Fruit fly (Drosophila melanogaster) whole organism, pupa: ENCODE data around the gene gammaCOP.

Experiments used
- CG10348 ChIP-seq: fragments of 200-800 bp; sonication (Bioruptor generic); IDR thresholded peaks from 2 replicates; pipeline ENCODE4 v1.3.6; 2022; ENCODE audit warnings: missing biosample characterization, missing genetic modification characterization
- CG12605 ChIP-seq: fragments of 200-800 bp; sonication (Bioruptor generic); IDR thresholded peaks from 2 replicates; pipeline ENCODE4 v1.3.6; 2022; ENCODE audit warnings: missing biosample characterization, missing genetic modification characterization
- CG13204 ChIP-seq: fragments of 200-800 bp; sonication (Bioruptor generic); optimal IDR thresholded peaks from 2 replicates; lab custom pipeline; 2018; ENCODE audit warnings: missing biosample characterization, mild to moderate bottlenecking, missing genetic modification characterization, moderate library complexity
- CG14655 ChIP-seq: fragments of 200-800 bp; sonication (Bioruptor generic); optimal IDR thresholded peaks from 3 replicates; lab custom pipeline; 2017; ENCODE audit warnings: mild to moderate bottlenecking, missing biosample characterization, missing genetic modification reagents, missing genetic modification characterization
- CG15710 ChIP-seq: fragments of 200-800 bp; sonication (Bioruptor generic); optimal IDR thresholded peaks from 2 replicates; lab custom pipeline; 2018; ENCODE audit warnings: missing biosample characterization, mild to moderate bottlenecking, missing genetic modification characterization, moderate library complexity
- CG17806 ChIP-seq: fragments of 200-800 bp; sonication (Bioruptor generic); optimal IDR thresholded peaks from 2 replicates; lab custom pipeline; 2018; ENCODE audit warnings: missing biosample characterization, mild to moderate bottlenecking, missing genetic modification characterization, moderate library complexity
- CG32121 ChIP-seq: fragments of 200-800 bp; sonication (Bioruptor generic); IDR thresholded peaks from 2 replicates; pipeline ENCODE4 v1.3.6; 2022; ENCODE audit warnings: missing biosample characterization, missing genetic modification characterization
- CG34367 ChIP-seq: fragments of 200-800 bp; sonication (Bioruptor generic); optimal IDR thresholded peaks from 2 replicates; lab custom pipeline; 2018; ENCODE audit warnings: missing biosample characterization, mild to moderate bottlenecking, missing genetic modification characterization
- CG4496 ChIP-seq: fragments of 200-800 bp; sonication (Bioruptor generic); IDR thresholded peaks from 3 replicates; pipeline ENCODE4 v1.3.6; 2022; ENCODE audit warnings: missing biosample characterization, missing genetic modification characterization
- CG8159 ChIP-seq: fragments of 200-800 bp; sonication (Bioruptor generic); optimal IDR thresholded peaks from 3 replicates; lab custom pipeline; 2018; ENCODE audit warnings: missing biosample characterization, mild to moderate bottlenecking, missing genetic modification characterization, moderate library complexity
- CG8301 ChIP-seq: fragments of 200-800 bp; sonication (Bioruptor generic); optimal IDR thresholded peaks from 2 replicates; lab custom pipeline; 2018; ENCODE audit warnings: missing biosample characterization, mild to moderate bottlenecking, missing genetic modification characterization
- CG9948 ChIP-seq: fragments of 200-800 bp; sonication (Bioruptor generic); optimal IDR thresholded peaks from 2 replicates; lab custom pipeline; 2018; ENCODE audit warnings: missing biosample characterization, mild to moderate bottlenecking, missing genetic modification characterization, moderate library complexity
- D1 ChIP-seq: fragments of 200-800 bp; sonication (Bioruptor generic); optimal IDR thresholded peaks from 2 replicates; lab custom pipeline; 2018; ENCODE audit warnings: missing biosample characterization, mild to moderate bottlenecking, missing genetic modification characterization, moderate library complexity
- EcR ChIP-seq: fragments of 200-800 bp; sonication (Bioruptor generic); optimal IDR thresholded peaks from 3 replicates; lab custom pipeline; 2019; ENCODE audit warnings: missing biosample characterization, missing genetic modification characterization, mild to moderate bottlenecking, moderate library complexity, missing genetic modification reagents
- Ets98B ChIP-seq: fragments of 200-800 bp; sonication (Bioruptor generic); IDR thresholded peaks from 2 replicates; pipeline ENCODE4 v1.3.6; 2022; ENCODE audit warnings: missing biosample characterization, missing genetic modification characterization
- Pif1A ChIP-seq: fragments of 200-800 bp; sonication (Bioruptor generic); optimal IDR thresholded peaks from 3 replicates; lab custom pipeline; 2016; ENCODE audit warnings: missing biosample characterization, missing genetic modification characterization
- Pif1B ChIP-seq: fragments of 200-800 bp; sonication (Bioruptor generic); optimal IDR thresholded peaks from 3 replicates; lab custom pipeline; 2016; ENCODE audit warnings: missing biosample characterization, missing genetic modification characterization
- Snoo ChIP-seq: fragments of 200-800 bp; sonication (Bioruptor generic); optimal IDR thresholded peaks from 3 replicates; lab custom pipeline; 2017; ENCODE audit warnings: missing biosample characterization, mild to moderate bottlenecking, missing genetic modification characterization, inconsistent platforms
- fd96Ca ChIP-seq: fragments of 200-800 bp; sonication (Bioruptor generic); IDR thresholded peaks from 3 replicates; pipeline ENCODE4 v1.3.6; 2022; ENCODE audit warnings: missing biosample characterization, missing genetic modification characterization
- gl ChIP-seq: fragments of 200-800 bp; sonication (Bioruptor generic); optimal IDR thresholded peaks from 2 replicates; lab custom pipeline; 2018; ENCODE audit warnings: missing biosample characterization, mild to moderate bottlenecking, missing genetic modification characterization
- rn ChIP-seq: fragments of 200-800 bp; sonication (Bioruptor generic); IDR thresholded peaks from 2 replicates; pipeline ENCODE4 v1.3.6; 2022; ENCODE audit warnings: missing biosample characterization, missing genetic modification characterization

gammaCOP gene

DNA sequence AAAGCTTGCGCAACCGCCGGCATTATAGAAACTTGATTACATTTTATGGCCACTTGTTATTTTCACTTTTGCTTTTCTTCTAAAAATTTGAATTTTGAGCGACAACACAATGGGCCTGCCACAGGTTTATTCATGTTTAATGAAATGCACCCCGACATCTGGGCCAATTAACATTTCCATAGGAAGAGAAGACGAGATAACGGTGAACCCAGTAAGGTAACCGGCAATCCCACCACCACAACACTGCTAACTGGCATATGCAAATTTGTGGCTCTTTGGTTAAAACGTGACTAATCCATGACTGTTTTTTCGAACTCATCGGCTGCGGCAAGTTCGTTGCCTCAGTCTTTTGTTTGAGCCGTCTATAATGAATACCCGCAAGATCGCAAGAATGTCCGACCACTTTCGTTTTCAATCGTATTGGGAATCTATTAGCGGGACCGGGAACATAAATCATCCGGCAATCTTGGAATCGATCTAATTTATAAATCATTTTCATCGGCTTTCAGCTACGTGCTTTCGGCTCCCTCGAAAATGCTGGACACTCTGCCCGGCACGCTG is 13.1 kb upstream of the gammaCOP start:
- TF ChIP-seq CG14655 (GFP tag; lab: Kevin White, UChicago) (no peak), rn (GFP tag; lab: Robert Waterston, UW) (no peak), CG34367 (tag; lab: Kevin White, UChicago) (no peak), CG32121 (GFP tag; lab: Robert Waterston, UW) (no peak), CG10348 (GFP tag; lab: Robert Waterston, UW) (no peak), CG17806 (tag; lab: Kevin White, UChicago) (no peak), Ets98B (no peak), CG4496 (GFP tag; lab: Robert Waterston, UW) (no peak), D1 (tag; lab: Kevin White, UChicago) (no peak), CG13204 (GFP tag; lab: Kevin White, UChicago) (no peak), EcR (no peak), CG9948 (tag; lab: Kevin White, UChicago) (no peak), Snoo (tag; lab: Kevin White, UChicago) (no peak), CG12605 (GFP tag; lab: Robert Waterston, UW) (no peak), Pif1A (no peak), CG8159 (tag; lab: Kevin White, UChicago) (no peak), CG8301 (tag; lab: Kevin White, UChicago) (no peak), CG15710 (no peak)

DNA sequence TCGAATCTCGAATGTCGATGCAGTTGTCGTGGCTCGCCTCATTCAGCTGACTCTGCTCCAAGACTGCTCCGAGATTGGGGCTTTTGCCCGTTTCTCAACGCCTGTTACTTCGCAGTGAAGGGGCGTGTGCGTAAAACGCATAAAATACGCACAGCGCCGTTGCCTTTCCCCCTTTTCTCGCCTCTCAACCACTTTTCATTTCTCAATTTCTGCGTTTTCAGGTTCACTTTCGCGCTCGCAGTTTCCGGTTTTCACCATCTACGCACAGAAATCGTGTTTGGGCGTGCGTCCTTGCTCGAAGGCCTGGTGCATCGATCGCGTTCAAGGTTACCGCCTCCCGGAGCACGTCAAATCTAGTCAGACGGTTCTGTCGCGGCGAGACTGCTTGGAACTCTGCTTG is 12.2 kb upstream of the gammaCOP start:
- TF ChIP-seq CG9948 (tag; lab: Kevin White, UChicago) (no peak), EcR (peak; percentile 98)

DNA sequence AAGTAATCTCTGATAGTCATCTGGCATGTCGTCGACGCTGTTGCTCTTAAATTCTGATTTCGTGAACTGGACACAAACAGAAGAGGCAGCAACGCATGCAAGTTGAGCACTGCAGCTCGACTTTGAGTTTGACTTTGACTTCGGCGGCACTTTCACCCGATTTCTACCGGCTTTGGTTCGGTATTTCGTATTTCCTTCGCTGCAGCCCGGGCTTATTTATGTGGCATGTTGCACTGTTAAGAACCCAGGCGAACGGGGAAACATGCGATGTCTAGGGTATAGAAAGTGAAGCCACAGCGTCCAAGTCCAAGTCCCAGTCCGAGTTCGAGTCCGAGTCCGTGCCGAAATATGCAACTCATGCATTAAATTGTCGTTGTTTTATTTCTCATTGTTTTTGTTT is 7.8 kb upstream of the gammaCOP start:
- TF ChIP-seq rn (GFP tag; lab: Robert Waterston, UW), result no peak

DNA sequence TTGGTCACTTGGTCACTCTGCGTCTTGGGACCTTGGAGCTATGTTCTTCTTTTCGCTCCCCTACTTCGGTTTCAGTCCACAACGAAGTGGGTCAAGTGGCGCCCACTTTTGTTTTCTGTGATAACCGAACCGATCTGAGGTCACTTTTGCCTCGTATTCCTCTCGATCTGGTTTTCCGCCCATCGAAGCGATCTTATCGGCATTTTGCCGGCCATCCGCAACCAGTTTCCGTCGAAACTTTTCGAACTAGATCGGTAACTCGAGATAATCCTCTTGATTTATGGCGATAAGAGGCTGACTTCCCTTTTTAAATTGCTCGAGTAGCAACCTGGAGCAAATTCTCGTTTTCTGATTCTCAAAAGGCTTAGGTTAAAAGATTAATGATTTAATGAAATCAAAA is 7.4 kb upstream of the gammaCOP start:
- TF ChIP-seq CG14655 (GFP tag; lab: Kevin White, UChicago) (no peak), D1 (tag; lab: Kevin White, UChicago) (no peak), CG10348 (GFP tag; lab: Robert Waterston, UW) (no peak), EcR (peak; percentile 70), CG15710 (no peak), CG12605 (GFP tag; lab: Robert Waterston, UW) (no peak), CG9948 (tag; lab: Kevin White, UChicago) (no peak), Ets98B (no peak)

DNA sequence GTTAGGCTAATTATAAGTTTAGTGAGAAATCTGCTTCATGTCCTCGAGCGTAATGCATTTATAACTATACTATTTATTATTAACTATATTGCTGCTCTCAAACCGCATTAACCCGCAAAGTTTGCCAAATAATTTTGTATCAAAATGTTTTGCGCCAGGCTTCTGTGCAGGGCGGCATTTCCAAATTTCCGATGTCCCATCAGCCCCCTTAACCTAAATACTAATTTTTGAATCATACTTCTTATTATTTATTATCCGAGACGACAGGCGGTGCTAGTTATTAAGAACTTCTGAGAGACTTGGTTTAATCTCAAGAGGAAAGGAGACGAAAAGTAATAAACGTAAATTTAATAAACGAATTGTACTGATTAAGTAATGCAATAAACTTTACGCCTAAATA is 6.2 kb upstream of the gammaCOP start:
- TF ChIP-seq gl (no peak), D1 (tag; lab: Kevin White, UChicago) (no peak)

DNA sequence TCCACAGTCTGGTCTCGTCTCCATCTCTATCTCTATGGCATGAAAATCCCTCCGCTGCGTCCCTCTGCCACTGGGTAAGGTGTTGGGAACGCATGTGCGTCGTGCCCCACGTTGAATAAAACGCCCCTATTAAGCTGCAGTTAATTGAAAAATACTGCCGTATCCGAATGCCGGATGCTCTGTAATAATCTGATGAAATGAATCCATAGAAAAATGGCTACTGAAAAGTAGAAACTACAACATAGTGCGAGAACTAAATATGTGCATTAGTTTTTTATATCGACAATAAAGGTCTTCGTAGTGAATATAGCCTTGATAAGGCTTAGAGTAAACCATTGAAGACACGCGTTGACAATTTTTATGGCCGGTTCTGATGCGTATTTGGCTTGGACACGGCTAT is 5.2 kb upstream of the gammaCOP start:
- TF ChIP-seq CG8301 (tag; lab: Kevin White, UChicago) (peak; percentile 83), CG13204 (GFP tag; lab: Kevin White, UChicago) (peak; percentile 68), EcR (no peak), Snoo (tag; lab: Kevin White, UChicago) (no peak), Pif1A (peak; percentile 84), Ets98B (peak; percentile 84), CG17806 (tag; lab: Kevin White, UChicago) (peak; percentile 80), CG8159 (tag; lab: Kevin White, UChicago) (peak; percentile 76), CG12605 (GFP tag; lab: Robert Waterston, UW) (peak; percentile 72), CG10348 (GFP tag; lab: Robert Waterston, UW) (no peak), CG15710 (peak; percentile 82), CG14655 (GFP tag; lab: Kevin White, UChicago) (peak; percentile 85), fd96Ca (GFP tag; lab: Robert Waterston, UW) (peak; percentile 89), Pif1B (GFP tag; lab: Kevin White, UChicago) (peak; percentile 83), CG4496 (GFP tag; lab: Robert Waterston, UW) (peak; percentile 84), CG34367 (tag; lab: Kevin White, UChicago) (peak; percentile 71), CG9948 (tag; lab: Kevin White, UChicago) (peak; percentile 79), gl (peak; percentile 67), CG32121 (GFP tag; lab: Robert Waterston, UW) (peak; percentile 71; the same call in 1 of the 2 replicates), D1 (tag; lab: Kevin White, UChicago) (no peak), rn (GFP tag; lab: Robert Waterston, UW) (peak; percentile 70)
- TF ChIP-seq, all 21 proteins: peak for 17

DNA sequence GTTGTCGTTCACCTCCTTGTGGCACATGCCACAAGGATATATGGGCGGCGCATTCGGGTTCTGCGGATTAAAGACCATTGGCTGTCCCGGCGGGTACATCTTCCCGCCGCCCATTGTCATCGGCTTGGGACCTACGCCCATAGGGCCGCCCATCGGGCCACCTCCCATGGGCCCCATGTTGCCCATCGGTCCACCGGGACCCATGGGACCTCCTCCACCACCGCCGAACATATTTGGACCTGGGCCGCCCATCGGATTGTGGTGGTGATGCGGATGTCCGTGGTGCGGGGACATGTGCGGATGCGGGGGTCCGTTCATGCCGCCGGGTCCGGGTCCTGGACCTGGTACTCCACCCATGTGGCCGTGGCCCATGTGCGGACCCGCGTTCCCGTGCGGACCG is 5.4 kb downstream of the gammaCOP start:
- TF ChIP-seq CG14655 (GFP tag; lab: Kevin White, UChicago), result no peak
- TF ChIP-seq D1 (tag; lab: Kevin White, UChicago), result no peak
- TF ChIP-seq CG4496 (GFP tag; lab: Robert Waterston, UW), result no peak
- TF ChIP-seq CG34367 (tag; lab: Kevin White, UChicago), result no peak
- TF ChIP-seq EcR, result no peak
- no peak for TF ChIP-seq CG32121 (GFP tag; lab: Robert Waterston, UW)
- no peak for TF ChIP-seq Pif1A
- TF ChIP-seq Pif1B (GFP tag; lab: Kevin White, UChicago), result no peak
- TF ChIP-seq Snoo (tag; lab: Kevin White, UChicago), result no peak
- no peak for TF ChIP-seq CG12605 (GFP tag; lab: Robert Waterston, UW)
- no peak for TF ChIP-seq CG8301 (tag; lab: Kevin White, UChicago)
- no peak for TF ChIP-seq CG8159 (tag; lab: Kevin White, UChicago)
- TF ChIP-seq CG13204 (GFP tag; lab: Kevin White, UChicago), result no peak
- no peak for TF ChIP-seq fd96Ca (GFP tag; lab: Robert Waterston, UW)
- no peak for TF ChIP-seq gl
- no peak for TF ChIP-seq CG15710
- TF ChIP-seq Ets98B, result no peak
- no peak for TF ChIP-seq rn (GFP tag; lab: Robert Waterston, UW)
- TF ChIP-seq CG9948 (tag; lab: Kevin White, UChicago), result no peak
- no peak for TF ChIP-seq CG17806 (tag; lab: Kevin White, UChicago)
